Worm (Caenorhabditis elegans) whole organism, L4 larva: Measurements from ENCODE around the gene gei-8.

Source experiments
- T20F7.1 ChIP-seq: fragments of 200-800 bp; sonication (Bioruptor generic); optimal IDR thresholded peaks from 2 replicates; lab custom pipeline; 2018; ENCODE audit warnings: mild to moderate bottlenecking, missing genetic modification characterization, missing compliant biosample characterization
- ceh-28 ChIP-seq: fragments of 150-350 bp; optimal IDR thresholded peaks from 2 replicates; lab custom pipeline; 2014; ENCODE audit warnings: missing biosample characterization, missing genetic modification reagents, missing genetic modification characterization
- nhr-28 ChIP-seq: fragments of 150-350 bp; optimal IDR thresholded peaks from 2 replicates; lab custom pipeline; 2014; ENCODE audit warnings: missing biosample characterization, missing genetic modification characterization
- snpc-4 ChIP-seq: fragments of 150-350 bp; optimal IDR thresholded peaks from 2 replicates; lab custom pipeline; 2014; ENCODE audit warnings: missing biosample characterization, missing genetic modification characterization
- ztf-11 ChIP-seq: fragments of 150-350 bp; optimal IDR thresholded peaks from 2 replicates; lab custom pipeline; 2014; ENCODE audit warnings: missing biosample characterization, missing genetic modification characterization

- no peak for TF ChIP-seq ztf-11 (tag; lab: Kevin White, UChicago)
- no peak for TF ChIP-seq ceh-28 (tag; lab: Kevin White, UChicago)
- no peak for TF ChIP-seq T20F7.1 (GFP tag; lab: Kevin White, UChicago)
- TF ChIP-seq nhr-28 (tag; lab: Kevin White, UChicago) = no peak
- TF ChIP-seq snpc-4 (tag; lab: Kevin White, UChicago) = no peak
These were observed 22.9 kb downstream of the gei-8 start, which contains the start of gene K06H7.8 for ce11 chrIII:8098116-8098515.
